Fruit fly (Drosophila melanogaster) whole organism, embryonic: ENCODE data around the gene CG34148.

Experiments used
- BEAF-32 ChIP-seq: fragments of 200-800 bp; sonication (Bioruptor generic); optimal IDR thresholded peaks from 3 replicates; lab custom pipeline; 2017; ENCODE audit warnings: missing biosample characterization, missing genetic modification characterization, mild to moderate bottlenecking, moderate library complexity, missing genetic modification reagents
- CG10267 ChIP-seq: fragments of 200-800 bp; sonication (Bioruptor generic); optimal IDR thresholded peaks from 2 replicates; lab custom pipeline; 2018; ENCODE audit warnings: missing biosample characterization, mild to moderate bottlenecking, missing genetic modification characterization, moderate library complexity
- CG11247 ChIP-seq: fragments of 200-800 bp; sonication (Bioruptor generic); IDR thresholded peaks from 2 replicates; pipeline ENCODE4 v1.3.6; 2022; ENCODE audit warnings: missing biosample characterization, missing genetic modification characterization
- CG12391 ChIP-seq: fragments of 200-800 bp; sonication (Bioruptor generic); optimal IDR thresholded peaks from 3 replicates; lab custom pipeline; 2018; ENCODE audit warnings: missing biosample characterization, mild to moderate bottlenecking, missing genetic modification characterization, moderate library complexity
- CG13296 ChIP-seq: fragments of 200-800 bp; sonication (Bioruptor generic); optimal IDR thresholded peaks from 3 replicates; lab custom pipeline; 2018; ENCODE audit warnings: missing biosample characterization, mild to moderate bottlenecking, missing genetic modification characterization
- CG15269 ChIP-seq: fragments of 200-800 bp; sonication (Bioruptor generic); optimal IDR thresholded peaks from 2 replicates; lab custom pipeline; 2018; ENCODE audit warnings: missing biosample characterization, mild to moderate bottlenecking, missing genetic modification characterization, moderate library complexity
- CG1529 ChIP-seq: fragments of 200-800 bp; sonication (Bioruptor generic); optimal IDR thresholded peaks from 3 replicates; lab custom pipeline; 2018; ENCODE audit warnings: missing biosample characterization, missing genetic modification characterization
- CG15601 ChIP-seq: fragments of 200-800 bp; sonication (Bioruptor generic); optimal IDR thresholded peaks from 3 replicates; lab custom pipeline; 2019; ENCODE audit warnings: missing biosample characterization, mild to moderate bottlenecking, missing genetic modification characterization, moderate library complexity
- CG17359 ChIP-seq: fragments of 200-800 bp; sonication (Bioruptor generic); optimal IDR thresholded peaks from 3 replicates; lab custom pipeline; 2018; ENCODE audit warnings: missing biosample characterization, mild to moderate bottlenecking, missing genetic modification characterization, moderate library complexity
- CG18599 ChIP-seq: fragments of 200-800 bp; sonication (Bioruptor generic); optimal IDR thresholded peaks from 3 replicates; lab custom pipeline; 2017; ENCODE audit warnings: missing biosample characterization, missing genetic modification characterization, mild to moderate bottlenecking, moderate library complexity, missing genetic modification reagents
- CG2129 ChIP-seq: fragments of 200-800 bp; sonication (Bioruptor generic); IDR thresholded peaks from 2 replicates; pipeline ENCODE4 v1.3.6; 2022; ENCODE audit warnings: missing biosample characterization, missing genetic modification characterization; ENCODE audit not compliant: partially characterized antibody
- CG2678 ChIP-seq: fragments of 200-800 bp; sonication (Bioruptor generic); optimal IDR thresholded peaks from 3 replicates; lab custom pipeline; 2019; ENCODE audit warnings: missing biosample characterization, mild to moderate bottlenecking, missing genetic modification characterization, moderate library complexity
- CG3726 ChIP-seq: fragments of 200-800 bp; sonication (Bioruptor generic); IDR thresholded peaks from 3 replicates; pipeline ENCODE4, ENCODE4 v1.3.6; 2022; ENCODE audit warnings: missing biosample characterization, missing genetic modification characterization
- CG3838 ChIP-seq: fragments of 200-800 bp; sonication (Bioruptor generic); optimal IDR thresholded peaks from 3 replicates; lab custom pipeline; 2016; ENCODE audit warnings: missing biosample characterization, missing genetic modification characterization
- CG4707 ChIP-seq: fragments of 200-800 bp; sonication (Bioruptor generic); optimal IDR thresholded peaks from 2 replicates; lab custom pipeline; 2018; ENCODE audit warnings: missing biosample characterization, mild to moderate bottlenecking, missing genetic modification characterization, moderate library complexity
- CG5953 ChIP-seq: fragments of 200-800 bp; sonication (Bioruptor generic); IDR thresholded peaks from 2 replicates; pipeline ENCODE4 v1.3.6; 2022; ENCODE audit warnings: missing biosample characterization, missing genetic modification characterization
- CG6175 ChIP-seq: fragments of 200-800 bp; sonication (Bioruptor generic); IDR thresholded peaks from 3 replicates; pipeline ENCODE4 v1.3.6; 2022; ENCODE audit warnings: missing biosample characterization, missing genetic modification characterization
- CG6689 ChIP-seq: fragments of 200-800 bp; sonication (Bioruptor generic); IDR thresholded peaks from 2 replicates; pipeline ENCODE4 v1.3.6; 2022; ENCODE audit warnings: missing biosample characterization, missing genetic modification characterization
- CG7556 ChIP-seq: fragments of 200-800 bp; sonication (Bioruptor generic); optimal IDR thresholded peaks from 2 replicates; lab custom pipeline; 2017; ENCODE audit warnings: missing biosample characterization, mild to moderate bottlenecking, missing genetic modification characterization
- CG7786 ChIP-seq: fragments of 200-800 bp; sonication (Bioruptor generic); optimal IDR thresholded peaks from 2 replicates; lab custom pipeline; 2016; ENCODE audit warnings: missing biosample characterization, missing genetic modification characterization
- CTCF ChIP-seq: fragments of 200-800 bp; sonication (Bioruptor generic); optimal IDR thresholded peaks from 2 replicates; lab custom pipeline; 2017; ENCODE audit warnings: missing biosample characterization, mild to moderate bottlenecking, missing genetic modification characterization, moderate library complexity
- Dip2 ChIP-seq: fragments of 200-800 bp; sonication (Bioruptor generic); IDR thresholded peaks from 2 replicates; pipeline ENCODE4 v1.3.6; 2022; ENCODE audit warnings: missing biosample characterization, missing genetic modification characterization
- Dref ChIP-seq: fragments of 200-800 bp; sonication (Bioruptor generic); IDR thresholded peaks from 2 replicates; pipeline ENCODE4 v1.3.6; 2022; ENCODE audit warnings: missing biosample characterization, missing genetic modification characterization
- E2f2 ChIP-seq: fragments of 200-800 bp; sonication (Bioruptor generic); IDR thresholded peaks from 2 replicates; pipeline ENCODE4 v1.3.6; 2022; ENCODE audit warnings: missing biosample characterization, missing genetic modification characterization
- HmgZ ChIP-seq: fragments of 200-800 bp; sonication (Bioruptor generic); optimal IDR thresholded peaks from 2 replicates; lab custom pipeline; 2018; ENCODE audit warnings: missing biosample characterization, mild to moderate bottlenecking, missing genetic modification characterization
- MESR4 ChIP-seq: fragments of 200-800 bp; sonication (Bioruptor generic); optimal IDR thresholded peaks from 2 replicates; lab custom pipeline; 2018; ENCODE audit warnings: missing biosample characterization, mild to moderate bottlenecking, missing genetic modification characterization, moderate library complexity
- Med ChIP-seq: fragments of 200-800 bp; sonication (Bioruptor generic); peaks from one replicate; lab custom pipeline; 2016; ENCODE audit warnings: missing biosample characterization, missing genetic modification characterization, mild to moderate bottlenecking, inconsistent platforms, moderate library complexity
- Mes4 ChIP-seq: fragments of 200-800 bp; sonication (Bioruptor generic); optimal IDR thresholded peaks from 2 replicates; lab custom pipeline; 2016; ENCODE audit warnings: missing biosample characterization, missing genetic modification characterization
- Spps ChIP-seq: fragments of 200-800 bp; sonication (Bioruptor generic); optimal IDR thresholded peaks from 2 replicates; lab custom pipeline; 2018; ENCODE audit warnings: missing biosample characterization, mild to moderate bottlenecking, missing genetic modification characterization
- Usf ChIP-seq: fragments of 200-800 bp; sonication (Bioruptor generic); optimal IDR thresholded peaks from 2 replicates; lab custom pipeline; 2017; ENCODE audit warnings: missing genotype, missing biosample characterization, missing genetic modification characterization
- Xrp1 ChIP-seq: fragments of 200-800 bp; sonication (Bioruptor generic); IDR thresholded peaks from 2 replicates; pipeline ENCODE4 v1.3.6; 2022; ENCODE audit warnings: missing biosample characterization, missing genetic modification characterization
- ac ChIP-seq: fragments of 200-800 bp; sonication (Bioruptor generic); optimal IDR thresholded peaks from 3 replicates; lab custom pipeline; 2017; ENCODE audit warnings: missing biosample characterization, mild to moderate bottlenecking, missing genetic modification characterization
- cad ChIP-seq: fragments of >200 bp; optimal IDR thresholded peaks from 2 replicates; lab custom pipeline; 2017; ENCODE audit warnings: missing biosample characterization, missing genetic modification characterization
- chif ChIP-seq, 2 experiments: fragments of 200-800 bp; sonication (Bioruptor generic); optimal IDR thresholded peaks; 3 replicates each; lab custom pipeline; 2016; ENCODE audit warnings: missing biosample characterization in 2 of 2, missing genetic modification characterization in 2 of 2
- crol ChIP-seq: fragments of 200-800 bp; sonication (Bioruptor generic); IDR thresholded peaks from 2 replicates; pipeline ENCODE4 v1.3.6; 2022; ENCODE audit warnings: missing biosample characterization, missing genetic modification characterization
- crp ChIP-seq, 2 experiments: fragments of 200-800 bp; sonication (Bioruptor generic); optimal IDR thresholded peaks; 2 replicates in 1 of 2; 3 replicates in 1 of 2; lab custom pipeline; 2017; ENCODE audit warnings: missing biosample characterization in 2 of 2, missing genetic modification characterization in 2 of 2, mild to moderate bottlenecking in 1 of 2, moderate library complexity in 1 of 2
- da ChIP-seq: fragments of 200-800 bp; sonication (Bioruptor generic); optimal IDR thresholded peaks from 2 replicates; lab custom pipeline; 2016; ENCODE audit warnings: missing biosample characterization, missing genetic modification characterization
- disco-r ChIP-seq: fragments of 200-800 bp; sonication (Bioruptor generic); optimal IDR thresholded peaks from 2 replicates; lab custom pipeline; 2016; ENCODE audit warnings: missing biosample characterization, missing genetic modification characterization
- ewg ChIP-seq: fragments of 200-800 bp; sonication (Bioruptor generic); optimal IDR thresholded peaks from 3 replicates; lab custom pipeline; 2017; ENCODE audit warnings: mild to moderate bottlenecking, missing biosample characterization, missing genetic modification reagents, missing genetic modification characterization
- fd3F ChIP-seq: fragments of 200-800 bp; sonication (Bioruptor generic); optimal IDR thresholded peaks from 2 replicates; lab custom pipeline; 2018; ENCODE audit warnings: missing biosample characterization, mild to moderate bottlenecking, missing genetic modification characterization, moderate library complexity
- ftz-f1 ChIP-seq: fragments of 200-800 bp; sonication (Bioruptor generic); optimal IDR thresholded peaks from 2 replicates; lab custom pipeline; 2016; ENCODE audit warnings: missing biosample characterization, missing genetic modification characterization
- mld ChIP-seq: fragments of 200-800 bp; sonication (Bioruptor generic); IDR thresholded peaks from 3 replicates; pipeline ENCODE4 v1.3.6; 2022; ENCODE audit warnings: missing biosample characterization, missing genetic modification characterization; ENCODE audit not compliant: partially characterized antibody
- nau ChIP-seq: fragments of 200-800 bp; sonication (Bioruptor generic); optimal IDR thresholded peaks from 3 replicates; lab custom pipeline; 2017; ENCODE audit warnings: missing biosample characterization, mild to moderate bottlenecking, missing genetic modification characterization, missing genetic modification reagents
- oc ChIP-seq: fragments of 200-800 bp; sonication (Bioruptor generic); optimal IDR thresholded peaks from 2 replicates; lab custom pipeline; 2018; ENCODE audit warnings: missing biosample characterization, mild to moderate bottlenecking, missing genetic modification characterization, moderate library complexity
- odd ChIP-seq: fragments of 200-800 bp; sonication (Bioruptor generic); optimal IDR thresholded peaks from 2 replicates; lab custom pipeline; 2017; ENCODE audit warnings: missing biosample characterization, mild to moderate bottlenecking, missing genetic modification characterization
- run ChIP-seq: fragments of 200-800 bp; sonication (Bioruptor generic); optimal IDR thresholded peaks from 3 replicates; lab custom pipeline; 2018; ENCODE audit warnings: missing biosample characterization, mild to moderate bottlenecking, missing genetic modification characterization
- schlank ChIP-seq: fragments of 200-800 bp; sonication (Bioruptor generic); optimal IDR thresholded peaks from 2 replicates; lab custom pipeline; 2018; ENCODE audit warnings: missing biosample characterization, mild to moderate bottlenecking, missing genetic modification characterization
- slp2 ChIP-seq: fragments of 200-800 bp; sonication (Bioruptor generic); optimal IDR thresholded peaks from 2 replicates; lab custom pipeline; 2016; ENCODE audit warnings: missing biosample characterization, missing genetic modification characterization
- sna ChIP-seq: fragments of 200-800 bp; sonication (Bioruptor generic); IDR thresholded peaks from 2 replicates; pipeline ENCODE4 v1.3.6; 2022; ENCODE audit warnings: missing biosample characterization, missing genetic modification characterization; ENCODE audit not compliant: partially characterized antibody
- stc ChIP-seq: fragments of 200-800 bp; sonication (Bioruptor generic); IDR thresholded peaks from 2 replicates; pipeline ENCODE4 v1.3.6; 2022; ENCODE audit warnings: missing biosample characterization, missing genetic modification characterization
- usp ChIP-seq: fragments of >200 bp; optimal IDR thresholded peaks from 2 replicates; lab custom pipeline; 2017; ENCODE audit warnings: missing biosample characterization, missing genetic modification characterization

CG34148 gene

DNA sequence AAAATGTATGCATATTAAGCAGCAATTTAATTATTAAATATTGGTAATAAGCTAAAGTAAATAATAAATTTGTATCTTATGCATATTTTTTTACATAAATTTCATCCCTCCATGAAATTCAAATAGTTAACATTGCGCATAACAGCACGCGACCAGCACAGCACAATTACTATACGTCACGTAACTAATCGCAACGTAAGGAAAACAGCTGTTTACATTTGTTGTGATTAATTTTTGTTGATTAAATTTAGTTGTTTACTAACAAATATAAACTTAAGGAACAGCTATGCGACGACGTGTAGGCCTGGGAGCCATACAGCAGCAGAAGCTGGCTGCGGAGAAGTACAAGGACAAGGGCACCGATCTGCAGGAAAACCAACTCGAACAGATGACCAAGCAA, 13.5 kb downstream of the CG34148 start, which contains the start of gene lsn (continued):
- TF ChIP-seq da (GFP tag; lab: Kevin White, UChicago) (no peak), sna (GFP tag; lab: Robert Waterston, UW) (0 out of 2 replicates have a peak, but pooled peaks have one; percentile 20), Dip2 (GFP tag; lab: Robert Waterston, UW) (no peak), mld (no peak), CG3726 (GFP tag; lab: Robert Waterston, UW) (no peak), CG11247 (GFP tag; lab: Robert Waterston, UW) (no peak), fd3F (GFP tag; lab: Kevin White, UChicago) (peak; percentile 59), CG12391 (tag; lab: Kevin White, UChicago) (peak; percentile 13), Dref (GFP tag; lab: Robert Waterston, UW) (no peak), CG17359 (tag; lab: Kevin White, UChicago) (no peak), CG15601 (peak; percentile 59), cad (GFP tag; lab: Kevin White, UChicago) (no peak), ewg (peak; percentile 22), nau (GFP tag; lab: Kevin White, UChicago) (peak; percentile 35), stc (0 out of 2 replicates have a peak, but pooled peaks have one; percentile 11), Usf (GFP tag; lab: Kevin White, UChicago) (no peak), CG7786 (GFP tag; lab: Kevin White, UChicago) (no peak), CG10267 (tag; lab: Kevin White, UChicago) (no peak), odd (peak; percentile 38), Mes4 (GFP tag; lab: Kevin White, UChicago) (peak; percentile 14), oc (tag; lab: Kevin White, UChicago) (peak; percentile 8), CG1529 (GFP tag; lab: Kevin White, UChicago) (peak; percentile 45), CG13296 (GFP tag; lab: Kevin White, UChicago) (peak; percentile 30), E2f2 (GFP tag; lab: Robert Waterston, UW) (peak; percentile 84), run (tag; lab: Kevin White, UChicago) (no peak), CG2129 (GFP tag; lab: Robert Waterston, UW) (no peak), CTCF (no peak), CG2678 (tag; lab: Kevin White, UChicago) (peak; percentile 37), CG6689 (GFP tag; lab: Robert Waterston, UW) (no peak), Med (GFP tag; lab: Kevin White, UChicago) (peak; percentile 30), chif (GFP tag; optimal IDR thresholded peaks at IDR 0.05; lab: Kevin White, UChicago) (peak in 1 of 2 experiments; percentile 1), CG7556 (GFP tag; lab: Kevin White, UChicago) (peak; percentile 17), crol (GFP tag; lab: Robert Waterston, UW) (no peak), MESR4 (GFP tag; lab: Kevin White, UChicago) (peak; percentile 61), crp (GFP tag; optimal IDR thresholded peaks at IDR 0.05; lab: Kevin White, UChicago) (peak; percentile 37 to 90), ac (GFP tag; lab: Kevin White, UChicago) (peak; percentile 13), Spps (tag; lab: Kevin White, UChicago) (no peak), Xrp1 (GFP tag; lab: Robert Waterston, UW) (no peak), CG5953 (GFP tag; lab: Robert Waterston, UW) (no peak), BEAF-32 (GFP tag; lab: Kevin White, UChicago) (peak; percentile 13), usp (GFP tag; lab: Kevin White, UChicago) (no peak), CG3838 (peak; percentile 13), CG15269 (tag; lab: Kevin White, UChicago) (peak; percentile 19), CG6175 (GFP tag; lab: Robert Waterston, UW) (no peak), slp2 (GFP tag; lab: Kevin White, UChicago) (no peak), schlank (no peak), disco-r (GFP tag; lab: Kevin White, UChicago) (no peak), HmgZ (tag; lab: Kevin White, UChicago) (peak; percentile 55), ftz-f1 (GFP tag; lab: Kevin White, UChicago) (no peak), CG4707 (GFP tag; lab: Kevin White, UChicago) (peak; percentile 26), CG18599 (GFP tag; lab: Kevin White, UChicago) (peak; percentile 52)
